Fruit fly (Drosophila melanogaster): ENCODE results near the gene CG11760.
A peak's percentile ranks its signal among the peaks of the same experiment; 100 is the strongest.

CG11760 gene

DNA sequence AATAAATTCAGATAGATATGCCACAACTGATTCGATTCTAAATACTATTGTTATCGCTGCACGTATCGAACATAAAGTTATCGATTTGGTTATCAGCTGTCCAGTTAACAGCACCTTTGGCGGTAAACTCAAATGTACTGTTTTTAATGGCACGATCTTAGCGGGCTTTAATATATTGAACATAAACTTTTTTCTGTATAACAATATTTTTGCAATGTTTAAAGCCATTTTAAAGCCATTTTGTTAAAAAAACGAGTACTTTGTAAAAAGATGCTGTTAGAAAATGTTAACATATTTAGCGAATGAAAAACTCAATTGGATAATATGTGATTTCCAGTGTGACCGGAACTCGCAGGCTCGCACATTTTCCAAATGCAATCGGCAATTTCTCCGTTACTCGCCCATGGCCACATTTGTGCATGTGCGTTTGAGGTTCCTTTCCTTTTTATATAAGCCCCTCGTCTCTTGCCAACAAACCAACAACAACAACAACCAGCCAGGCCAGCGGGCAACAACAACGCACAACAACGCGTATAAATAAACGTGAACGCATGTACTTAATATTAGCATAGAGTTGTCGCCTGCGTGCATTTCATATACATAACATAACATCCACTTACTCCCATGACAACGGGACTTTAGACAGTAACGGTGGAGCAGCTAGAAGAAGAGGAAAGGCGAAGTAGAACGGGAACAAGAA is 3.0 kb upstream of the CG11760 start, which contains the start of gene TMEM216 (continued):
- TF ChIP-seq B-H2 (GFP tag; optimal IDR thresholded peaks at IDR 0.05) (no peak), ato (GFP tag; IDR thresholded peaks at IDR 0.05; ENCODE audit: partially characterized antibody) (peak; percentile 18; the same call in 1 of the 2 replicates), CG12236 (GFP tag; optimal IDR thresholded peaks at IDR 0.05) (no peak), Side (GFP tag; optimal IDR thresholded peaks at IDR 0.05) (no peak), pfk (GFP tag; optimal IDR thresholded peaks at IDR 0.05) (no peak), CG11504 (tag; optimal IDR thresholded peaks at IDR 0.05) (no peak), dm (GFP tag; optimal IDR thresholded peaks at IDR 0.05) (peak; percentile 76), z (GFP tag; IDR thresholded peaks at IDR 0.05) (no peak), Xrp1 (GFP tag; IDR thresholded peaks at IDR 0.05) (no peak), ham (GFP tag; IDR thresholded peaks at IDR 0.05) (no peak), CG10147 (GFP tag; optimal IDR thresholded peaks at IDR 0.05) (no peak), twi (tag; optimal IDR thresholded peaks at IDR 0.05) (no peak), cas (GFP tag; IDR thresholded peaks at IDR 0.05) (no peak), CG2678 (tag; optimal IDR thresholded peaks at IDR 0.05) (no peak), zf30C (GFP tag; optimal IDR thresholded peaks at IDR 0.05) (no peak), Taf1 (GFP tag; IDR thresholded peaks at IDR 0.05) (no peak), ci (GFP tag; IDR thresholded peaks at IDR 0.05) (peak; percentile 44; the same call in 2 of the 3 replicates), CG3065 (GFP tag; optimal IDR thresholded peaks at IDR 0.05) (no peak), gfzf (GFP tag; optimal IDR thresholded peaks at IDR 0.05) (peak; percentile 94), gsb (GFP tag; IDR thresholded peaks at IDR 0.05) (no peak), CG5953 (GFP tag; IDR thresholded peaks at IDR 0.05) (no peak), CG30020 (tag; optimal IDR thresholded peaks at IDR 0.05) (peak; percentile 25), peb (GFP tag; IDR thresholded peaks at IDR 0.05) (no peak), CG1024 (GFP tag; IDR thresholded peaks at IDR 0.05) (no peak), luna (GFP tag; optimal IDR thresholded peaks at IDR 0.05) (no peak), CG7786 (GFP tag; optimal IDR thresholded peaks at IDR 0.05) (no peak), CG13287 (GFP tag; IDR thresholded peaks at IDR 0.05; ENCODE audit: partially characterized antibody) (peak; percentile 73), chm (GFP tag; IDR thresholded peaks at IDR 0.05) (no peak), repo (GFP tag; optimal IDR thresholded peaks at IDR 0.05) (no peak), zfh1 (GFP tag; IDR thresholded peaks at IDR 0.05) (no peak), unpg (GFP tag; optimal IDR thresholded peaks at IDR 0.05) (no peak), CG9797 (GFP tag; optimal IDR thresholded peaks at IDR 0.05) (peak; percentile 88), CG2889 (GFP tag; IDR thresholded peaks at IDR 0.05) (no peak), fu2 (GFP tag; optimal IDR thresholded peaks at IDR 0.05) (no peak), crc (GFP tag; optimal IDR thresholded peaks at IDR 0.05) (no peak), Mrtf (GFP tag; IDR thresholded peaks at IDR 0.05) (no peak), D19B (GFP tag; optimal IDR thresholded peaks at IDR 0.05) (no peak), CG2712 (tag; optimal IDR thresholded peaks at IDR 0.05) (no peak), CG9876 (GFP tag; optimal IDR thresholded peaks at IDR 0.05) (no peak), vvl (GFP tag; IDR thresholded peaks at IDR 0.05) (peak; percentile 64; the same call in 1 of the 2 replicates), ttk (GFP tag; IDR thresholded peaks at IDR 0.05) (no peak), YL-1 (GFP tag; optimal IDR thresholded peaks at IDR 0.05) (peak; percentile 90), CG10209 (GFP tag; optimal IDR thresholded peaks at IDR 0.05) (no peak), unc-4 (GFP tag; IDR thresholded peaks at IDR 0.05; ENCODE audit: partially characterized antibody) (peak; percentile 49; the same call in 1 of the 2 replicates), CG6791 (GFP tag; IDR thresholded peaks at IDR 0.05; ENCODE audit: partially characterized antibody) (no peak), lilli (GFP tag; optimal IDR thresholded peaks at IDR 0.05) (no peak), stc (GFP tag; IDR thresholded peaks at IDR 0.05) (no peak), sr (GFP tag; IDR thresholded peaks at IDR 0.05) (no peak), CG7839 (tag; optimal IDR thresholded peaks at IDR 0.05) (no peak), oc (tag; optimal IDR thresholded peaks at IDR 0.05) (no peak), CG7556 (GFP tag; optimal IDR thresholded peaks at IDR 0.05) (no peak)
